Worm (Caenorhabditis elegans): ENCODE measurements around the gene frm-8.

The frm-8 gene

ce11 chrIII:3255023-3255422 is 36.1 kb upstream of the frm-8 start:
- TF ChIP-seq sptf-1 (tag; optimal IDR thresholded peaks at IDR 0.05) (no peak), unc-62 (GFP tag; optimal IDR thresholded peaks at IDR 0.05) (no peak), hlh-1 (tag; optimal IDR thresholded peaks at IDR 0.05) (no peak), elt-1 (tag; optimal IDR thresholded peaks at IDR 0.05; ENCODE audit: borderline replicate concordance, insufficient read depth) (no peak), lsy-2 (tag; optimal IDR thresholded peaks at IDR 0.05) (no peak), nhr-28 (tag; optimal IDR thresholded peaks at IDR 0.05) (no peak), blmp-1 (tag; optimal IDR thresholded peaks at IDR 0.05) (no peak), unc-39 (tag; optimal IDR thresholded peaks at IDR 0.05) (no peak), nhr-12 (tag; optimal IDR thresholded peaks at IDR 0.05) (no peak), ceh-43 (GFP tag; optimal IDR thresholded peaks at IDR 0.05) (no peak), nhr-237 (tag; optimal IDR thresholded peaks at IDR 0.05) (no peak), drap-1 (GFP tag; optimal IDR thresholded peaks at IDR 0.05) (no peak), nhr-76 (tag; optimal IDR thresholded peaks at IDR 0.05) (no peak), M03D4.4 (tag; optimal IDR thresholded peaks at IDR 0.05) (no peak), ceh-39 (tag; optimal IDR thresholded peaks at IDR 0.05) (no peak), sem-2 (GFP tag; optimal IDR thresholded peaks at IDR 0.05) (no peak), zip-8 (tag; optimal IDR thresholded peaks at IDR 0.05) (no peak)

- TF ChIP-seq ceh-39 (tag; optimal IDR thresholded peaks at IDR 0.05) (no peak), drap-1 (GFP tag; optimal IDR thresholded peaks at IDR 0.05) (no peak), lin-13 (tag; optimal IDR thresholded peaks at IDR 0.05) (no peak), mep-1 (tag; optimal IDR thresholded peaks at IDR 0.05) (no peak), cnd-1 (tag; optimal IDR thresholded peaks at IDR 0.05) (no peak), mls-2 (tag; optimal IDR thresholded peaks at IDR 0.05) (no peak)
Observed at ce11 chrIII:3253736-3254135, 34.8 kb upstream of the frm-8 start.

- TF ChIP-seq elt-3 (tag; optimal IDR thresholded peaks at IDR 0.05) (no peak), bed-3 (GFP tag; optimal IDR thresholded peaks at IDR 0.05) (no peak), mls-2 (tag; optimal IDR thresholded peaks at IDR 0.05) (no peak), unc-39 (tag; optimal IDR thresholded peaks at IDR 0.05) (no peak), lsy-2 (tag; optimal IDR thresholded peaks at IDR 0.05) (no peak), zip-8 (tag; optimal IDR thresholded peaks at IDR 0.05) (no peak), ceh-43 (GFP tag; optimal IDR thresholded peaks at IDR 0.05) (no peak), unc-120 (tag; optimal IDR thresholded peaks at IDR 0.05; ENCODE audit: poor library complexity, severe bottlenecking) (no peak), mab-5 (tag; optimal IDR thresholded peaks at IDR 0.05) (no peak), flh-1 (GFP tag; optimal IDR thresholded peaks at IDR 0.05) (no peak), nhr-2 (tag; optimal IDR thresholded peaks at IDR 0.05) (no peak)
Observed at ce11 chrIII:3253043-3253442, 34.1 kb upstream of the frm-8 start, which contains the start of gene Y53G8AL.3. TSS of gene Y53G8AL.3 (minus strand) at chrIII:3253143.

- TF ChIP-seq nhr-237 (tag; optimal IDR thresholded peaks at IDR 0.05) = no peak
- TF ChIP-seq zip-8 (tag; optimal IDR thresholded peaks at IDR 0.05) = peak; percentile 60
Observed at ce11 chrIII:3250596-3251112, 31.7 kb upstream of the frm-8 start, which contains the start of gene Y53G8AL.4. TSS of gene Y53G8AL.4 (minus strand) at chrIII:3250646.

DNA sequence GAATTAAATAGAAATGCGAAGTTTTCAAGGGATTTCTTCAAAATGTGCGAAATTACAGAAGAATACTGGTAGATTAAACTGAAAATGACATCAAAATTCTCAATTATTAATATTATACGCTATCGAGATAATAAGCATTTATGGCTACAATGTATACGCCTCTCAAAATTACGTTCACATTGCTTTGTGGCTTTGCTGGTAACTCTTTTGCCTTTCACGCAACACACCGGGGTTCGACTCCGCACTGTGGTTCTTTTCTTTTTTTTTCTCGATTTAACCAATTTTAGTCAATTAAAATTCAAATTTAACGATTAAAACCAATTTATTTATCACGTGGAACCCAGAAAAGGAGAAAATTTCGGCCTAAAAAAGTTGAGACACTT is 30.1 kb upstream of the frm-8 start:
- TF ChIP-seq tbx-8 (GFP tag; optimal IDR thresholded peaks at IDR 0.05) = peak; percentile 52
- TF ChIP-seq elt-1 (tag; optimal IDR thresholded peaks at IDR 0.05; ENCODE audit: borderline replicate concordance, insufficient read depth) = no peak
- TF ChIP-seq bed-3 (GFP tag; optimal IDR thresholded peaks at IDR 0.05) = no peak
- TF ChIP-seq nhr-28 (tag; optimal IDR thresholded peaks at IDR 0.05) = no peak
- no peak for TF ChIP-seq nhr-237 (tag; optimal IDR thresholded peaks at IDR 0.05)
- no peak for TF ChIP-seq cnd-1 (tag; optimal IDR thresholded peaks at IDR 0.05)
- no peak for TF ChIP-seq sptf-1 (tag; optimal IDR thresholded peaks at IDR 0.05)
- no peak for TF ChIP-seq ztf-11 (tag; optimal IDR thresholded peaks at IDR 0.05)
- no peak for TF ChIP-seq nhr-76 (tag; optimal IDR thresholded peaks at IDR 0.05)
- TF ChIP-seq blmp-1 (tag; optimal IDR thresholded peaks at IDR 0.05) = no peak
- no peak for TF ChIP-seq snpc-4 (tag; optimal IDR thresholded peaks at IDR 0.05)
- no peak for TF ChIP-seq lin-32 (GFP tag; optimal IDR thresholded peaks at IDR 0.05)
- TF ChIP-seq nhr-2 (tag; optimal IDR thresholded peaks at IDR 0.05) = no peak
- no peak for TF ChIP-seq unc-120 (tag; optimal IDR thresholded peaks at IDR 0.05; ENCODE audit: poor library complexity, severe bottlenecking)
- TF ChIP-seq pha-4 (tag; optimal IDR thresholded peaks at IDR 0.05) = no peak
- TF ChIP-seq mls-2 (tag; optimal IDR thresholded peaks at IDR 0.05) = peak; percentile 37
- peak; percentile 25 for TF ChIP-seq flh-1 (GFP tag; optimal IDR thresholded peaks at IDR 0.05)
- TF ChIP-seq zip-8 (tag; optimal IDR thresholded peaks at IDR 0.05) = no peak
- no peak for TF ChIP-seq unc-62 (GFP tag; optimal IDR thresholded peaks at IDR 0.05)
- TF ChIP-seq sem-2 (GFP tag; optimal IDR thresholded peaks at IDR 0.05) = no peak
- peak; percentile 44 for TF ChIP-seq ceh-43 (GFP tag; optimal IDR thresholded peaks at IDR 0.05)
- TF ChIP-seq elt-3 (tag; optimal IDR thresholded peaks at IDR 0.05) = no peak

Measured in whole organism, mixed stage, embryonic.